Fruit fly (Drosophila melanogaster): ENCODE data around the gene tgo.

DNA sequence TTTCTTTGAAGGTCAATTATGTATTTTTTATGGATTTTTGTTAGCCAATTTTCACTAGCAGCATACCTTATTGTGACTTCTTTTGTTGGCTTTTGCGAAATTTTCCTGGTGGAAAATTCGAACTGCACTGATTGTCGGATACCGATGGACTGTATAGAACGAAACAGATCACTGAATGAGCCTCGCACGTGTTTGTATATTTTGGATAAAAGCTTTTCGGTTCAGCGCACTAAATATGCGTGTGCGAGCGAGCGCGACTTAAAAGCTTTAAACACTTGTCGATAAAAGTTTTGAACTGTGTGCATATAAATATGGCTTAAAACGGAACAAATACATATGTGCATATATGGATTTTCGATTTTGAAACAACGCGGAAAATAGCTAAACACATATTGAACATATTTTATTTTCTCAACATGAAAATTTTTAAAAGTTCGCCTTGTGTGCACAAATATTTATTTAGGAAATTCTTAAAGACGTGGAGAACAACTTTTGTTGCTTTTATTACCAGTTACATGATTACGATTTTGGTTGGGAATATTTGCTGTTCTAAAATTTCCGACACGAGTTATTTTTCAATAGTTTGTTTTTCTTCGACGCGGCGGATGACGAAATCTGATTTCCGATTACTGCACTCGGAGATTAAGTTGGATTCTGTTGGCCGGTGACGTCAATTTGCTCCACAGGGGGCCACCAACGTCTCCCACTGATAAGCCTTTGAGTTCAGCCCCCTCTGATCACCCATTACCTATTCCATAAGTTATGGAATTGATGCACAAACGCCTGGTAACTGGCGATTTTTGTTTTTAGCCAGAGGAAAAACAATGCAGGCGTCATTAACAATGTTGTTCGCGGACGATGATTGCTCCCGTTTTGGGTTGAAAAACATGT is 29.5 kb upstream of the tgo start:
- TF ChIP-seq CG8478 (optimal IDR thresholded peaks at IDR 0.05), result no peak
- TF ChIP-seq EcR (GFP tag; optimal IDR thresholded peaks at IDR 0.05), result no peak
- TF ChIP-seq pan (optimal IDR thresholded peaks at IDR 0.05), result no peak
- no peak for TF ChIP-seq psq (optimal IDR thresholded peaks at IDR 0.05)
- no peak for TF ChIP-seq usp (GFP tag; optimal IDR thresholded peaks at IDR 0.05)

All from whole organism.